Fruit fly (Drosophila melanogaster) whole organism, adult: ENCODE results near the gene exex.

ENCODE experiments used
- CG11617 ChIP-seq: fragments of 200-800 bp; sonication (Bioruptor generic); optimal IDR thresholded peaks from 2 replicates; lab custom pipeline; 2017; ENCODE audit warnings: mild to moderate bottlenecking, missing biosample characterization, missing genetic modification reagents, missing genetic modification characterization
- CG12768 ChIP-seq: fragments of 200-800 bp; sonication (Bioruptor generic); optimal IDR thresholded peaks from 2 replicates; lab custom pipeline; 2017; ENCODE audit warnings: missing biosample characterization, missing genetic modification characterization, mild to moderate bottlenecking, moderate library complexity, missing genetic modification reagents
- CG14711 ChIP-seq: fragments of 200-800 bp; sonication (Bioruptor generic); optimal IDR thresholded peaks from 2 replicates; lab custom pipeline; 2018; ENCODE audit warnings: missing biosample characterization, mild to moderate bottlenecking, missing genetic modification characterization, moderate library complexity
- CG1620 ChIP-seq: fragments of 200-800 bp; sonication (Bioruptor generic); optimal IDR thresholded peaks from 2 replicates; lab custom pipeline; 2016; ENCODE audit warnings: missing biosample characterization, missing genetic modification characterization
- CG33017 ChIP-seq: fragments of 200-800 bp; sonication (Bioruptor generic); optimal IDR thresholded peaks from 2 replicates; lab custom pipeline; 2018; ENCODE audit warnings: missing biosample characterization, mild to moderate bottlenecking, missing genetic modification characterization, moderate library complexity
- CG5204 ChIP-seq: fragments of 200-800 bp; sonication (Bioruptor generic); optimal IDR thresholded peaks from 2 replicates; lab custom pipeline; 2016; ENCODE audit warnings: missing biosample characterization, missing genetic modification characterization
- CG7045 ChIP-seq: fragments of 200-800 bp; sonication (Bioruptor generic); optimal IDR thresholded peaks from 2 replicates; lab custom pipeline; 2017; ENCODE audit warnings: missing biosample characterization, mild to moderate bottlenecking, missing genetic modification characterization
- CG7101 ChIP-seq: fragments of 200-800 bp; sonication (Bioruptor generic); optimal IDR thresholded peaks from 2 replicates; lab custom pipeline; 2018; ENCODE audit warnings: missing biosample characterization, mild to moderate bottlenecking, missing genetic modification characterization, moderate library complexity
- Clk ChIP-seq: fragments of 200-800 bp; sonication (Bioruptor generic); optimal IDR thresholded peaks from 2 replicates; lab custom pipeline; 2017; ENCODE audit warnings: missing biosample characterization, missing genetic modification characterization
- Crg-1 ChIP-seq: fragments of 200-800 bp; sonication (Bioruptor generic); optimal IDR thresholded peaks from 2 replicates; lab custom pipeline; 2016; ENCODE audit warnings: missing biosample characterization, missing genetic modification characterization
- Hr96 ChIP-seq: fragments of 200-800 bp; sonication (Bioruptor generic); optimal IDR thresholded peaks from 2 replicates; lab custom pipeline; 2016; ENCODE audit warnings: missing biosample characterization, missing genetic modification characterization
- Mnt ChIP-seq: fragments of 200-800 bp; sonication (Bioruptor generic); optimal IDR thresholded peaks from 2 replicates; lab custom pipeline; 2016; ENCODE audit warnings: missing biosample characterization, mild to moderate bottlenecking, missing genetic modification characterization
- bab1 ChIP-seq: fragments of 200-800 bp; sonication (Bioruptor generic); optimal IDR thresholded peaks from 3 replicates; lab custom pipeline; 2019; ENCODE audit warnings: missing biosample characterization, mild to moderate bottlenecking, missing genetic modification characterization, moderate library complexity
- cic ChIP-seq: fragments of 200-800 bp; sonication (Bioruptor generic); optimal IDR thresholded peaks from 2 replicates; lab custom pipeline; 2017; ENCODE audit warnings: missing biosample characterization, mild to moderate bottlenecking, missing genetic modification characterization, moderate library complexity
- cnc ChIP-seq, 2 experiments: fragments of >200 bp; optimal IDR thresholded peaks; 2 replicates each; lab custom pipeline; 2017
- kay ChIP-seq: fragments of 200-800 bp; sonication (Bioruptor generic); peaks from one replicate; lab custom pipeline; 2016; ENCODE audit warnings: missing biosample characterization, missing genetic modification characterization, borderline replicate concordance
- ovo ChIP-seq: fragments of 200-800 bp; sonication (Bioruptor generic); optimal IDR thresholded peaks from 2 replicates; lab custom pipeline; 2016; ENCODE audit warnings: missing biosample characterization, missing genetic modification characterization
- pad ChIP-seq: fragments of 200-800 bp; sonication (Bioruptor generic); optimal IDR thresholded peaks from 3 replicates; lab custom pipeline; 2017; ENCODE audit warnings: missing biosample characterization, missing genetic modification characterization, mild to moderate bottlenecking, moderate library complexity, missing genetic modification reagents
- tj ChIP-seq: fragments of 200-800 bp; sonication (Bioruptor generic); optimal IDR thresholded peaks from 3 replicates; lab custom pipeline; 2017; ENCODE audit warnings: missing biosample characterization, mild to moderate bottlenecking, missing genetic modification characterization, moderate library complexity
- toe ChIP-seq: fragments of 200-800 bp; sonication (Bioruptor generic); optimal IDR thresholded peaks from 2 replicates; lab custom pipeline; 2016; ENCODE audit warnings: missing biosample characterization, missing genetic modification characterization

exex gene

DNA sequence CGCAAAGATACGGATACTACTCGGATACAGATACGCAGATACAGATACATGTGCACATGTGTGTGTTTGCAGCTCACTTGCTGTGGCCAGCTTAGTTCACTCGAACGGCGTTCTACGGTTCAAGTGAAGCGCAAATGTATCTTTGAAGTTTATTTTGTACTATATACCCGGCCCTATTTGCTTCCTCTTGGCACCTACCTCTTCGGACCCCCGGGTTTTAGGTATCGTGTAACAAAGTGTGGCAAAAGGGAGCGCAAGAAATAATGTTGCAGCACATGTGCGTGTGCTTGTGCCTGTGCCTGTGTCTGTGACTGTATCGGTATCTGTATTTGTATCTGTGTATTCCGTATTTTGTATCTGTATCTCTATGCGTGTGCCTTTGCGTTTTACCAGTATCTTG, 40.4 kb downstream of the exex start:
- TF ChIP-seq CG1620 (no peak), CG11617 (no peak), ovo (GFP tag; lab: Kevin White, UChicago) (no peak), Mnt (no peak), Clk (GFP tag; lab: Kevin White, UChicago) (no peak), toe (GFP tag; lab: Kevin White, UChicago) (no peak), Crg-1 (no peak), CG7101 (tag; lab: Kevin White, UChicago) (no peak), CG12768 (GFP tag; lab: Kevin White, UChicago) (no peak), kay (no peak), CG33017 (tag; lab: Kevin White, UChicago) (no peak), cnc (optimal IDR thresholded peaks at IDR 0.05; lab: Kevin White, UChicago) (no peak)

DNA sequence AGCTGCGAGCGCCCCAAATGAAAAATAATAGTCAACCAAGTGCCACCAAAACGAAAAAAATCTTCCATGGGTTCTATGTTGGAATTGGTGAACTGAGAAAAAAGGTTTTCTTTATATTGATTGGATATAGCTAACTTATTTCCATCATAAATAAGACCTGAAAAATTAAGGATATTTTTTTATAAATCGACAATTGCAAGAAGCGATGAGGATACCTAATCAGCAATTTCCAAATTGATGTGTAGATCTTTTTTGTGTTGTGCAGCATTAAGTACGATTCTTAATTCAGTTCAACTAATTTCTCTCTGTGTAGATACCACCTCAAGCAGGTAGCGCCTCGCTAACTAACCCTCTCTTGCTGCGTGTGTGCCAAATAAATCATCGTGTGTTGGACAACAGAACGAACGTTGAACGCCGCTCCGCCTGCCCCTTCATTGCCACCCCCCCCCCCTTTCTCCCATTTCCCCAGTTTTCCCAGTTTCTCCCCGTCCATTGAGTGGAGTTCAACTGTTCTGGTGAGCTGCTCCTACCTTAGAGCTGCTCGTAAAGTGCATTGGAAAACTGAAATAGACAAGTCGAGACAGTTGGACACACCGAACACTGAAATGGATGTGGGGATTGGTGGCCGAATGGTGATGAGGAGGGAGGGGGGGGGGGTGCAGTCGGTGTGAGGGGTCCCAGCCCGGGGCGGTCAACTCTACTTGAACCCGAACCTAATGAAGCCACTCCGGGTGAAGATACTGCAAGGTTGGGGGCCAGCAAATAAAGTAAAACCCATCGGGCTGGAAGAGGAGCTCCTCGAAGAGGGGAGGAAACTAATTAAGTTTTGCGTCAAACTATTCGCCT, 41.1 kb downstream of the exex start:
- TF ChIP-seq toe (GFP tag; lab: Kevin White, UChicago) = no peak
- TF ChIP-seq cic (GFP tag; lab: Kevin White, UChicago) = no peak
- TF ChIP-seq tj (GFP tag; lab: Kevin White, UChicago) = no peak
- TF ChIP-seq CG5204 (GFP tag; lab: Kevin White, UChicago) = no peak
- TF ChIP-seq CG12768 (GFP tag; lab: Kevin White, UChicago) = no peak
- TF ChIP-seq CG33017 (tag; lab: Kevin White, UChicago) = no peak
- TF ChIP-seq CG11617 = no peak
- no peak for TF ChIP-seq Crg-1
- TF ChIP-seq kay = no peak
- TF ChIP-seq Clk (GFP tag; lab: Kevin White, UChicago) = no peak
- TF ChIP-seq CG14711 (tag; lab: Kevin White, UChicago) = no peak
- no peak for TF ChIP-seq CG1620
- no peak for TF ChIP-seq Mnt
- TF ChIP-seq ovo (GFP tag; lab: Kevin White, UChicago) = no peak
- no peak for TF ChIP-seq bab1 (GFP tag; lab: Kevin White, UChicago)
- TF ChIP-seq Hr96 (GFP tag; lab: Kevin White, UChicago) = no peak
- no peak for TF ChIP-seq pad (GFP tag; lab: Kevin White, UChicago)
- no peak for TF ChIP-seq CG7101 (tag; lab: Kevin White, UChicago)

DNA sequence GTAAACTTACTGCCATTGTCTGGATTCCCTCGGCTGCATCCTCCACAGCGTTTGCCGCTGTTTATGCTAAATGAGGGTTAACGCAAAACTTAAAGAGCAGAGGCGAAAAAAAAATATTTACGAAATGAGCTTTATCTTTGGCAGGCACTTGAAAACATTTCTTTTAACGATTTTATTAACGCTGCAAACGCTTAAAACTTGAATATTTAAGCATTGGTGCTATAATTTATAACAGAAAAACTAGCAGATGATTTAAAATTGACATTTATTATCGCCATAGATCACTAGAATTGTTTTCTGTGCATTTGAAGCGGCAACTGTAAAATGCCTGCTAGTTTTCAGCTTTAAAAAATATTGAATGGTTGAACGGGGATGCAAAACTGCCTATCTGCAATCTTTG, 42.3 kb downstream of the exex start:
- TF ChIP-seq bab1 (GFP tag; lab: Kevin White, UChicago) = no peak
- no peak for TF ChIP-seq Crg-1
- no peak for TF ChIP-seq Mnt

dm6 chr3L:7992854-7993253, 44.9 kb downstream of the exex start:
- TF ChIP-seq Crg-1 (no peak), CG14711 (tag; lab: Kevin White, UChicago) (no peak), CG7101 (tag; lab: Kevin White, UChicago) (no peak), toe (GFP tag; lab: Kevin White, UChicago) (no peak), CG33017 (tag; lab: Kevin White, UChicago) (no peak), tj (GFP tag; lab: Kevin White, UChicago) (no peak), kay (no peak), bab1 (GFP tag; lab: Kevin White, UChicago) (no peak)

dm6 chr3L:7993570-7994319, 45.8 kb downstream of the exex start:
- TF ChIP-seq Mnt (no peak), tj (GFP tag; lab: Kevin White, UChicago) (no peak), cic (GFP tag; lab: Kevin White, UChicago) (no peak), Crg-1 (no peak), ovo (GFP tag; lab: Kevin White, UChicago) (no peak), CG7045 (no peak)

- TF ChIP-seq CG7101 (tag; lab: Kevin White, UChicago) = no peak
- no peak for TF ChIP-seq CG33017 (tag; lab: Kevin White, UChicago)
- TF ChIP-seq CG1620 = no peak
- no peak for TF ChIP-seq Clk (GFP tag; lab: Kevin White, UChicago)
- TF ChIP-seq CG12768 (GFP tag; lab: Kevin White, UChicago) = no peak
- no peak for TF ChIP-seq cic (GFP tag; lab: Kevin White, UChicago)
- TF ChIP-seq CG14711 (tag; lab: Kevin White, UChicago) = no peak
- no peak for TF ChIP-seq CG5204 (GFP tag; lab: Kevin White, UChicago)
- no peak for TF ChIP-seq toe (GFP tag; lab: Kevin White, UChicago)
- TF ChIP-seq Crg-1 = no peak
- TF ChIP-seq tj (GFP tag; lab: Kevin White, UChicago) = no peak
- no peak for TF ChIP-seq Mnt
- no peak for TF ChIP-seq ovo (GFP tag; lab: Kevin White, UChicago)
- no peak for TF ChIP-seq cnc (optimal IDR thresholded peaks at IDR 0.05; lab: Kevin White, UChicago)
- TF ChIP-seq Hr96 (GFP tag; lab: Kevin White, UChicago) = no peak
- no peak for TF ChIP-seq CG11617
- no peak for TF ChIP-seq kay
Measured at dm6 chr3L:7996364-7996763, 48.4 kb downstream of the exex start.
